Fruit fly (Drosophila melanogaster): ENCODE measurements around the gene Hk.

The Hk gene

dm6 chrX:10265213-10266017 is 2.1 kb upstream of the Hk start, which contains the start of gene CG12643 (continued):
- TF ChIP-seq ato (GFP tag; IDR thresholded peaks at IDR 0.05; ENCODE audit: partially characterized antibody) (no peak), CG14050 (GFP tag; IDR thresholded peaks at IDR 0.05) (peak; percentile 89), CG17568 (GFP tag; optimal IDR thresholded peaks at IDR 0.05) (peak; percentile 71), CG12769 (tag; optimal IDR thresholded peaks at IDR 0.05) (peak; percentile 96), CG3163 (GFP tag; optimal IDR thresholded peaks at IDR 0.05) (peak; percentile 79), CG12104 (GFP tag; optimal IDR thresholded peaks at IDR 0.05) (peak; percentile 55), Hey (tag; optimal IDR thresholded peaks at IDR 0.05) (peak; percentile 26), CoRest (tag; optimal IDR thresholded peaks at IDR 0.05) (peak; percentile 91), CG11247 (GFP tag; IDR thresholded peaks at IDR 0.05) (peak; percentile 82), schlank (tag; optimal IDR thresholded peaks at IDR 0.05) (peak; percentile 35), H15 (GFP tag; IDR thresholded peaks at IDR 0.05) (peak; percentile 94), Ravus (GFP tag; IDR thresholded peaks at IDR 0.05) (peak; percentile 62), Poxn (GFP tag; IDR thresholded peaks at IDR 0.05) (no peak), trem (tag; optimal IDR thresholded peaks at IDR 0.05) (peak; percentile 49), Jarid2 (GFP tag; optimal IDR thresholded peaks at IDR 0.05) (peak; percentile 17), E2f2 (GFP tag; IDR thresholded peaks at IDR 0.05) (peak; percentile 74), CG7786 (GFP tag; optimal IDR thresholded peaks at IDR 0.05) (peak; percentile 94), bab2 (GFP tag; optimal IDR thresholded peaks at IDR 0.05) (peak; percentile 96), pzg (GFP tag; optimal IDR thresholded peaks at IDR 0.05) (peak; percentile 5), toy (GFP tag; IDR thresholded peaks at IDR 0.05) (peak; percentile 85), dati (GFP tag; IDR thresholded peaks at IDR 0.05) (peak; percentile 96), Camta (GFP tag; optimal IDR thresholded peaks at IDR 0.05) (peak; percentile 89), tin (GFP tag; optimal IDR thresholded peaks at IDR 0.05) (peak; percentile 94), Bdp1 (GFP tag; optimal IDR thresholded peaks at IDR 0.05) (peak; percentile 84), otp (GFP tag; IDR thresholded peaks at IDR 0.05) (peak; percentile 95), emc (GFP tag; optimal IDR thresholded peaks at IDR 0.05) (peak; percentile 89), H2.0 (GFP tag; IDR thresholded peaks at IDR 0.05) (peak; percentile 90), dmrt11E (tag; optimal IDR thresholded peaks at IDR 0.05) (peak; percentile 67), CG18262 (tag; optimal IDR thresholded peaks at IDR 0.05) (peak; percentile 80), CG4854 (GFP tag; optimal IDR thresholded peaks at IDR 0.05) (peak; percentile 78), Gsc (GFP tag; IDR thresholded peaks at IDR 0.05) (peak; percentile 86), CG31441 (GFP tag; IDR thresholded peaks at IDR 0.05) (peak; percentile 90), CTCF (GFP tag; optimal IDR thresholded peaks at IDR 0.05) (peak; percentile 49), CG9215 (GFP tag; IDR thresholded peaks at IDR 0.05) (peak; percentile 95), lilli (GFP tag; optimal IDR thresholded peaks at IDR 0.05) (peak; percentile 88), sim (GFP tag; IDR thresholded peaks at IDR 0.05) (peak; percentile 74; the same call in 1 of the 2 replicates), dmrt99B (tag; optimal IDR thresholded peaks at IDR 0.05) (peak; percentile 89), CG3281 (GFP tag; optimal IDR thresholded peaks at IDR 0.05) (peak; percentile 85), CG10543 (GFP tag; optimal IDR thresholded peaks at IDR 0.05) (peak; percentile 96), peb (GFP tag; IDR thresholded peaks at IDR 0.05) (peak; percentile 79), crol (GFP tag; IDR thresholded peaks at IDR 0.05) (peak; percentile 59; the same call in 1 of the 2 replicates), CG17385 (GFP tag; optimal IDR thresholded peaks at IDR 0.05) (peak; percentile 76), CG2129 (GFP tag; IDR thresholded peaks at IDR 0.05; ENCODE audit: partially characterized antibody) (no peak), Nf-YC (tag; optimal IDR thresholded peaks at IDR 0.05) (peak; percentile 79), z (GFP tag; IDR thresholded peaks at IDR 0.05) (0 out of 3 replicates have a peak, but pooled peaks have one; percentile 31), CG13424 (tag; optimal IDR thresholded peaks at IDR 0.05) (peak; percentile 88), abd-A (tag; optimal IDR thresholded peaks at IDR 0.05) (peak; percentile 37), ewg (GFP tag; optimal IDR thresholded peaks at IDR 0.05) (peak; percentile 88), Hand (GFP tag; optimal IDR thresholded peaks at IDR 0.05) (peak; percentile 51), dm (GFP tag; optimal IDR thresholded peaks at IDR 0.05) (peak; percentile 83)

Data from whole organism, embryonic.